Worm (Caenorhabditis elegans): Measurements from ENCODE around the gene R13H4.2.

- TF ChIP-seq med-1 (GFP tag; optimal IDR thresholded peaks at IDR 0.05; ENCODE audit: insufficient read depth) (no peak), klf-2 (GFP tag; conservative IDR thresholded peaks at IDR 0.05) (no peak), flt-1 (GFP tag; IDR thresholded peaks at IDR 0.05) (no peak; the same call in 1 of the 2 replicates), T22C8.4 (GFP tag; IDR thresholded peaks at IDR 0.05) (no peak), ztf-23 (GFP tag; IDR thresholded peaks at IDR 0.05) (no peak), tab-1 (GFP tag; IDR thresholded peaks at IDR 0.05) (peak; percentile 68; the same call in 1 of the 2 replicates), cog-1 (tag; optimal IDR thresholded peaks at IDR 0.05) (peak; percentile 48), ztf-29 (GFP tag; IDR thresholded peaks at IDR 0.05) (no peak)
Measured at ce11 chrV:11844828-11845227, 8.6 kb downstream of the R13H4.2 start.
